Worm (Caenorhabditis elegans) whole organism, late embryonic: ENCODE data around the gene F49C12.4.

Source experiments
- F13H6.1 ChIP-seq: sonication (generic microtip); optimal IDR thresholded peaks from 2 replicates; lab custom pipeline; 2016; ENCODE audit warnings: missing genetic modification characterization, missing compliant biosample characterization
- K02D7.2 ChIP-seq: sonication (generic microtip); optimal IDR thresholded peaks from 2 replicates; lab custom pipeline; 2017; ENCODE audit warnings: mild to moderate bottlenecking, missing genetic modification characterization, missing compliant biosample characterization
- elt-2 ChIP-seq: sonication (generic microtip); optimal IDR thresholded peaks from 2 replicates; lab custom pipeline; 2016; ENCODE audit warnings: missing genetic modification reagents, missing genetic modification characterization, missing compliant biosample characterization
- nfya-1 ChIP-seq: sonication (generic microtip); optimal IDR thresholded peaks from 2 replicates; lab custom pipeline; 2017; ENCODE audit warnings: missing genetic modification characterization, mild to moderate bottlenecking, missing compliant biosample characterization, antibody characterized with exemption, moderate library complexity
- pag-3 ChIP-seq: sonication (generic microtip); optimal IDR thresholded peaks from 2 replicates; lab custom pipeline; 2016; ENCODE audit warnings: missing compliant biosample characterization, missing genetic modification characterization, borderline replicate concordance
- tbx-2 ChIP-seq: sonication (generic microtip); optimal IDR thresholded peaks from 2 replicates; lab custom pipeline; 2016; ENCODE audit warnings: missing genetic modification characterization, missing compliant biosample characterization
- zip-5 ChIP-seq: sonication (generic microtip); optimal IDR thresholded peaks from 2 replicates; lab custom pipeline; 2016; ENCODE audit warnings: missing genetic modification characterization, missing compliant biosample characterization

DNA sequence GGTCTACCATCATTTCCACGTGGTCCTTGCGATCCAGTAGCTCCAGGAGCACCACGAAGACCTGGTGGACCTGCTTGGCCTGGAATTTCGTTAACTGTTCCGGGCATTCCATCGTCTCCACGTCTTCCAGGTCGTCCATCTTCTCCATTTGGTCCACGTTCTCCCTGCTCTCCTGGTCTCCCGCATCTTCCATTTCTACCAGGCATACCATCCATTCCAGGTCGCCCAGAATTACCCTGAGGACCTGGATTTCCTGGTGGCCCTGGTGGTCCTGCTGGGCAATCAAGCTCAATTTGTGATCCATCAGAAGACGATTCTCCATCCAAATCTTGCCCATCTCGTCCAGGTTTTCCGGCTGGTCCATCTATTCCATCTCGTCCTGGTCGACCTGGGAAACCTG, 43.1 kb downstream of the F49C12.4 start:
- TF ChIP-seq nfya-1 (tag; lab: Kevin White, UChicago) (no peak), F13H6.1 (tag; lab: Kevin White, UChicago) (no peak), K02D7.2 (no peak), zip-5 (no peak), tbx-2 (tag; lab: Kevin White, UChicago) (no peak), elt-2 (tag; lab: Kevin White, UChicago) (no peak), pag-3 (no peak)
